Fruit fly (Drosophila melanogaster): ENCODE data around the gene Or92a.

Gene Or92a

dm6 chr3R:20543719-20544118, 39.1 kb downstream of the Or92a start:
- TF ChIP-seq h (optimal IDR thresholded peaks at IDR 0.05), result no peak
- no peak for TF ChIP-seq ttk (optimal IDR thresholded peaks at IDR 0.05)
- no peak for TF ChIP-seq Myc (optimal IDR thresholded peaks at IDR 0.05)
- no peak for TF ChIP-seq Sin3A (optimal IDR thresholded peaks at IDR 0.05)
- TF ChIP-seq insv (optimal IDR thresholded peaks at IDR 0.05), result no peak

dm6 chr3R:20544952-20545351, 40.4 kb downstream of the Or92a start:
- TF ChIP-seq Sin3A (optimal IDR thresholded peaks at IDR 0.05), result no peak
- TF ChIP-seq insv (optimal IDR thresholded peaks at IDR 0.05), result no peak
- TF ChIP-seq ttk (optimal IDR thresholded peaks at IDR 0.05), result no peak
- no peak for TF ChIP-seq Myc (optimal IDR thresholded peaks at IDR 0.05)
- no peak for TF ChIP-seq psq (optimal IDR thresholded peaks at IDR 0.05)
- TF ChIP-seq h (optimal IDR thresholded peaks at IDR 0.05), result no peak

DNA sequence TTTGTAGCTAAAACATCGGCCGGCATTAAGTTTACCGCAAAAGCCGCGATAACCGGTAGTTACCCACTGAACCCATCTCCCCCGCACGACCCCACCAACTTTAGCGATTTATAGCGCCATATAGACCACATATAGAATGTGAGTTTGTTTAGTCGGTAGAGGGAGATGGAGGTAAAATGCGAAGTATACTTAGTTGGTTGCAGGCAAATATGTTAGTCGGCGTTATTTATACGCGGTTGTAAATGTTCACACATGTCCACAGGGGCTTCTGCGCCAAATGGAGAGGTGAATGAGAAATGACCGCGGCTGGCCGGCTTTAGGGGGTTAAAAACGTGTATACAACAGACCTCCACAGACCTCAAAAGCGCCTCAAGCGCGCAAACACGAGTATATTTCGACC, 41.1 kb downstream of the Or92a start:
- no peak for TF ChIP-seq Sin3A (optimal IDR thresholded peaks at IDR 0.05)

- TF ChIP-seq h (optimal IDR thresholded peaks at IDR 0.05) (no peak), insv (optimal IDR thresholded peaks at IDR 0.05) (no peak), ttk (optimal IDR thresholded peaks at IDR 0.05) (no peak), psq (optimal IDR thresholded peaks at IDR 0.05) (no peak), Myc (optimal IDR thresholded peaks at IDR 0.05) (no peak), Sin3A (optimal IDR thresholded peaks at IDR 0.05) (no peak)
Measured at dm6 chr3R:20546662-20547620, 42.4 kb downstream of the Or92a start.

- TF ChIP-seq Sin3A (optimal IDR thresholded peaks at IDR 0.05) (no peak), ttk (optimal IDR thresholded peaks at IDR 0.05) (no peak), Myc (optimal IDR thresholded peaks at IDR 0.05) (no peak), h (optimal IDR thresholded peaks at IDR 0.05) (no peak), psq (optimal IDR thresholded peaks at IDR 0.05) (no peak), insv (optimal IDR thresholded peaks at IDR 0.05) (no peak)
Measured at dm6 chr3R:20547758-20548157, 43.2 kb downstream of the Or92a start.

- TF ChIP-seq h (optimal IDR thresholded peaks at IDR 0.05) (no peak), Sin3A (optimal IDR thresholded peaks at IDR 0.05) (no peak), Myc (optimal IDR thresholded peaks at IDR 0.05) (no peak), ttk (optimal IDR thresholded peaks at IDR 0.05) (no peak), psq (optimal IDR thresholded peaks at IDR 0.05) (no peak), insv (optimal IDR thresholded peaks at IDR 0.05) (no peak)
Measured at dm6 chr3R:20548255-20548654, 43.7 kb downstream of the Or92a start.

- TF ChIP-seq Sin3A (optimal IDR thresholded peaks at IDR 0.05) (no peak), ttk (optimal IDR thresholded peaks at IDR 0.05) (no peak), insv (optimal IDR thresholded peaks at IDR 0.05) (no peak), psq (optimal IDR thresholded peaks at IDR 0.05) (no peak), h (optimal IDR thresholded peaks at IDR 0.05) (no peak), Myc (optimal IDR thresholded peaks at IDR 0.05) (no peak)
Measured at dm6 chr3R:20549017-20549854, 44.6 kb downstream of the Or92a start.

DNA sequence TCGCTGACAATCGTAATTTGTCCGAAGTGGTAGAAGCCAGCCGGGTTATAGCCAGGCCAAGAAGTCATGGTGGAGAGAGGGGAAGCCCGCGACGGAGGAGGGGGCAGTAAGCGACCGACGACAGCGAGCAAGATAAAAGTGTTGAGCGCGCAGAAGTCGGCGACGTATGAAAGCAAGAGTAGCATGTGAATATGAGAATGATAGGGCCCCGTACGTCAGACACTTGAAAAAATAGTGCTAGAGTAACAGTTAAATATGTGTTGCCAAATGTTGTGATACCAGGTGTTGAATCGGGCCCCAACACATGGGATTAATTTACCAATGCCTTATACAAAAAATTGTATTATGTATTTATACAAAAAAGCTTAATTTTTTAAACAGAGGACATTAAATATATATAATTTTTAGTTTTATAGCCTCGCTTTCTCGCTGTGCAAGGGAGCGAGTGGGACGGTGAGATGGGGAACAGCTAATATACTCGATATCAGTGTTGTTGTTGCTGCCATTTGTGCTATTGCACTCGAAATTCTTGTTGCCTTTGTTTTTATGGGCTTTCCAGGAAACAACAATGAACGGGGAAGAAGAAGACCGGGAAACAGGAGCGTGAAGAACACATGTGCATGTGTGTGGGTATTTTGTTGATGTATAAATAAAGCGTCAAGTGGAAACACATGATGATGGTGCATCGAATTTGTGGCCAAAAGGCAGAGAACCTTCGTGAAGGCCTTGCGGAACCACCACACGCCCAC, 45.4 kb downstream of the Or92a start:
- TF ChIP-seq h (optimal IDR thresholded peaks at IDR 0.05) (no peak), Myc (optimal IDR thresholded peaks at IDR 0.05) (no peak), insv (optimal IDR thresholded peaks at IDR 0.05) (no peak), psq (optimal IDR thresholded peaks at IDR 0.05) (no peak), Sin3A (optimal IDR thresholded peaks at IDR 0.05) (no peak), ttk (optimal IDR thresholded peaks at IDR 0.05) (no peak)

DNA sequence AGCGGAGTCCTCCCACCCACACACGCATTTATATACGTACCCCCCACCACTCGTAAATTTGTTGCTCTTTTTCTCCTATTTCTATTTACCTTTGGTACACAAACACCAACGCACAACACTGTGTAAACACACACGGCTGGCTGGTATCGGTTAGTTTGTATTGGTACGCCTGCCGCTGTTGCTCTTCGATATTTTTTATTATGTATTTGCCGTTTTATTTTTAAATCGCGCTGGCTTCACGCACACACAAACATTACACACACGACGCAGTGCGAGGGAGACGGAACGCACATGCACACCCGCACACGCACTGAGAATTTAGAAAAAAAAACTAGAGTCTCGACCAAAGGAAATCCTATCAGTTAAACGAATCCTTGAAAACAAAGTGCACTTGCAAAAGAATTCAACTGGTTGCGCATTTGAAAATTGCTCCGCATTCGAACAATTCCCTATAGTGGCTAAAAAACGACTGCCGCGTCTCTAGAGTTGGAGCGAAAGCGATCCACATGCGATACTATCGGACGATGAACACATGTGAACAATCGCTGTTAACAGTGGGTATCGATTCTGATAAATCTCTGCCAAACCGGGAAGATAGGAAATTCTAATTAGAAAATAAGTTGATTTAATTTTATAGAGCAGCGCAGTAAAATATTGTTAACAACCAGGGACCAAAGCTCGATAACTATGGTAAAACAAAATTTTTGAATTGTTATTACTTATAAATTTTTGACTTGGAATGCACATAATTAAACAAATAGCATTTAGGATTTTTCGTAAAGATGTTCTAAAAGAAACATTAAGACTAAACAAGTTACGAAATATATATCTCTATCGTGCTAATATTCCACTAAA, 46.3 kb downstream of the Or92a start:
- TF ChIP-seq ttk (optimal IDR thresholded peaks at IDR 0.05), result no peak
- no peak for TF ChIP-seq psq (optimal IDR thresholded peaks at IDR 0.05)
- TF ChIP-seq insv (optimal IDR thresholded peaks at IDR 0.05), result no peak
- no peak for TF ChIP-seq Sin3A (optimal IDR thresholded peaks at IDR 0.05)
- TF ChIP-seq h (optimal IDR thresholded peaks at IDR 0.05), result no peak
- TF ChIP-seq Myc (optimal IDR thresholded peaks at IDR 0.05), result no peak

- TF ChIP-seq psq (optimal IDR thresholded peaks at IDR 0.05) (no peak), Myc (optimal IDR thresholded peaks at IDR 0.05) (no peak), insv (optimal IDR thresholded peaks at IDR 0.05) (no peak), h (optimal IDR thresholded peaks at IDR 0.05) (no peak), Sin3A (optimal IDR thresholded peaks at IDR 0.05) (no peak), ttk (optimal IDR thresholded peaks at IDR 0.05) (no peak)
Measured at dm6 chr3R:20551487-20552079, 47.0 kb downstream of the Or92a start.

DNA sequence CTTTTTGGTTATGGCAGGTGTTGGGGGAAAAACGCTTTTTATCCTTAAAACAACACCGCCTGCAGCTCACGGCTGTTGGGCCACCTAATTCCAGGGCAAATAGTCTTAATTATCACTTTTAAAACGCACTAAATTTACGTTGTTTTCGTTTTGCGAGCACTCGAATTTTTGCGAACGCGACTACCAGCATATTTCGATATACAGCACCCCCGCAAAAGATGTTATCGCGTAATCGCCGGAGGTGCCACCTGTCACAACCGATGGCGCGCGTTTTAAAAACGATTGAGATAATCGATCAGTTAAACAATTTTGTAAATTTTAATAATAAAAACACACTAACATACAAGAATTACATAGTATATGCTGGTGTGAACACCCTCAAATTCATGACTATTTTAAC, 47.5 kb downstream of the Or92a start, which contains the start of gene Stat92E:
Gene Stat92E (minus strand): TSS at position 219 of the 400 bp plus-strand sequence.
- TF ChIP-seq insv (optimal IDR thresholded peaks at IDR 0.05), result no peak
- no peak for TF ChIP-seq psq (optimal IDR thresholded peaks at IDR 0.05)
- TF ChIP-seq Sin3A (optimal IDR thresholded peaks at IDR 0.05), result no peak
- TF ChIP-seq Myc (optimal IDR thresholded peaks at IDR 0.05), result no peak
- TF ChIP-seq h (optimal IDR thresholded peaks at IDR 0.05), result no peak
- no peak for TF ChIP-seq ttk (optimal IDR thresholded peaks at IDR 0.05)
